Worm (Caenorhabditis elegans) whole organism, early embryonic: ENCODE results near the gene lelo-1.

Experiments used
- ceh-36 ChIP-seq: sonication (generic microtip); optimal IDR thresholded peaks from 2 replicates; lab custom pipeline; 2016; ENCODE audit warnings: missing genetic modification characterization, inconsistent platforms, missing compliant biosample characterization
- flt-1 ChIP-seq: fragments of 200-800 bp; sonication (Bioruptor generic); IDR thresholded peaks from 2 replicates; pipeline ENCODE4 v1.3.6; 2022; ENCODE audit warnings: missing genetic modification characterization, missing compliant biosample characterization
- hmbx-1 ChIP-seq: sonication (generic microtip); optimal IDR thresholded peaks from 2 replicates; lab custom pipeline; 2016; ENCODE audit warnings: mild to moderate bottlenecking, missing genetic modification characterization, missing compliant biosample characterization
- hnd-1 ChIP-seq: sonication (generic microtip); optimal IDR thresholded peaks from 2 replicates; lab custom pipeline; 2016; ENCODE audit warnings: missing genetic modification characterization, missing compliant biosample characterization
- pes-1 ChIP-seq: fragments of 200-800 bp; sonication (Bioruptor generic); IDR thresholded peaks from 2 replicates; pipeline ENCODE4 v1.3.6; 2022; ENCODE audit warnings: missing genetic modification reagents, missing genetic modification characterization, missing compliant biosample characterization
- scrt-1 ChIP-seq: fragments of 200-800 bp; sonication (Bioruptor generic); IDR thresholded peaks from 2 replicates; pipeline ENCODE4 v1.3.6; 2022; ENCODE audit warnings: missing genetic modification characterization, missing compliant biosample characterization
- sea-1 ChIP-seq: fragments of 200-800 bp; sonication (Bioruptor generic); conservative IDR thresholded peaks from 2 replicates; pipeline ENCODE4 v1.3.6; 2022; ENCODE audit warnings: missing genetic modification characterization, missing compliant biosample characterization

- TF ChIP-seq sea-1 (GFP tag; lab: Robert Waterston, UW), result no peak
- TF ChIP-seq scrt-1 (GFP tag; lab: Robert Waterston, UW), result no peak
- TF ChIP-seq pes-1 (GFP tag; lab: Robert Waterston, UW), result no peak
- no peak for TF ChIP-seq flt-1
- no peak for TF ChIP-seq hnd-1 (tag; lab: Kevin White, UChicago)
- TF ChIP-seq hmbx-1 (tag; lab: Kevin White, UChicago), result no peak
- no peak for TF ChIP-seq ceh-36
Observed at ce11 chrII:6247011-6247410, 857 bp downstream of the lelo-1 start, which contains the start of gene T24H7.2.
